Fruit fly (Drosophila melanogaster) whole organism, embryonic: Measurements from ENCODE around the gene CG31776.

Source experiments
- Abd-B ChIP-seq: fragments of 200-800 bp; sonication (Bioruptor generic); optimal IDR thresholded peaks from 2 replicates; lab custom pipeline; 2018; ENCODE audit warnings: missing biosample characterization, mild to moderate bottlenecking, missing genetic modification characterization, moderate library complexity
- Aef1 ChIP-seq: fragments of 200-800 bp; sonication (Bioruptor generic); IDR thresholded peaks from 3 replicates; pipeline ENCODE4 v1.3.6; 2022; ENCODE audit warnings: missing biosample characterization, missing genetic modification characterization
- BtbVII ChIP-seq: fragments of 200-800 bp; sonication (Bioruptor generic); optimal IDR thresholded peaks from 3 replicates; lab custom pipeline; 2017; ENCODE audit warnings: missing biosample characterization, mild to moderate bottlenecking, missing genetic modification characterization
- CG10462 ChIP-seq: fragments of 200-800 bp; sonication (Bioruptor generic); optimal IDR thresholded peaks from 2 replicates; lab custom pipeline; 2016; ENCODE audit warnings: missing biosample characterization, missing genetic modification characterization
- CG12104 ChIP-seq: fragments of 200-800 bp; sonication (Bioruptor generic); optimal IDR thresholded peaks from 3 replicates; lab custom pipeline; 2016; ENCODE audit warnings: missing biosample characterization, missing genetic modification characterization
- CG12236 ChIP-seq: fragments of 200-800 bp; sonication (Bioruptor generic); optimal IDR thresholded peaks from 2 replicates; lab custom pipeline; 2016; ENCODE audit warnings: missing biosample characterization, missing genetic modification characterization
- CG12299 ChIP-seq: fragments of 200-800 bp; sonication (Bioruptor generic); optimal IDR thresholded peaks from 2 replicates; lab custom pipeline; 2018; ENCODE audit warnings: missing biosample characterization, mild to moderate bottlenecking, missing genetic modification characterization
- CG12659 ChIP-seq: fragments of 200-800 bp; sonication (Bioruptor generic); optimal IDR thresholded peaks from 3 replicates; lab custom pipeline; 2017; ENCODE audit warnings: mild to moderate bottlenecking, missing biosample characterization, missing genetic modification reagents, missing genetic modification characterization
- CG13287 ChIP-seq: fragments of 200-800 bp; sonication (Bioruptor generic); IDR thresholded peaks from 2 replicates; pipeline ENCODE4 v1.3.6; 2022; ENCODE audit warnings: missing biosample characterization, missing genetic modification characterization; ENCODE audit not compliant: partially characterized antibody
- CG15479 ChIP-seq: fragments of 200-800 bp; sonication (Bioruptor generic); optimal IDR thresholded peaks from 3 replicates; lab custom pipeline; 2019; ENCODE audit warnings: missing biosample characterization, mild to moderate bottlenecking, missing genetic modification characterization, moderate library complexity
- CG1603 ChIP-seq: fragments of 200-800 bp; sonication (Bioruptor generic); optimal IDR thresholded peaks from 2 replicates; lab custom pipeline; 2019; ENCODE audit warnings: missing biosample characterization, mild to moderate bottlenecking, missing genetic modification characterization, moderate library complexity
- CG17802 ChIP-seq: fragments of 200-800 bp; sonication (Bioruptor generic); optimal IDR thresholded peaks from 2 replicates; lab custom pipeline; 2018; ENCODE audit warnings: missing biosample characterization, mild to moderate bottlenecking, missing genetic modification characterization, moderate library complexity
- CG18599 ChIP-seq: fragments of 200-800 bp; sonication (Bioruptor generic); optimal IDR thresholded peaks from 3 replicates; lab custom pipeline; 2017; ENCODE audit warnings: missing biosample characterization, missing genetic modification characterization, mild to moderate bottlenecking, moderate library complexity, missing genetic modification reagents
- CG2120 ChIP-seq: fragments of 200-800 bp; sonication (Bioruptor generic); optimal IDR thresholded peaks from 3 replicates; lab custom pipeline; 2016; ENCODE audit warnings: missing biosample characterization, missing genetic modification characterization
- CG2129 ChIP-seq: fragments of 200-800 bp; sonication (Bioruptor generic); IDR thresholded peaks from 2 replicates; pipeline ENCODE4 v1.3.6; 2022; ENCODE audit warnings: missing biosample characterization, missing genetic modification characterization; ENCODE audit not compliant: partially characterized antibody
- CG3065 ChIP-seq: fragments of 200-800 bp; sonication (Bioruptor generic); optimal IDR thresholded peaks from 2 replicates; lab custom pipeline; 2016; ENCODE audit warnings: missing biosample characterization, missing genetic modification characterization
- CG31224 ChIP-seq: fragments of 200-800 bp; sonication (Bioruptor generic); IDR thresholded peaks from 2 replicates; pipeline ENCODE4 v1.3.6; 2022; ENCODE audit warnings: missing biosample characterization, missing genetic modification characterization
- CG31441 ChIP-seq: fragments of 200-800 bp; sonication (Bioruptor generic); IDR thresholded peaks from 2 replicates; pipeline ENCODE4 v1.3.6; 2022; ENCODE audit warnings: missing biosample characterization, missing genetic modification characterization
- CG32767 ChIP-seq: fragments of 200-800 bp; sonication (Bioruptor generic); IDR thresholded peaks from 2 replicates; pipeline ENCODE4 v1.3.6; 2022; ENCODE audit warnings: missing biosample characterization, missing genetic modification characterization
- CG3407 ChIP-seq: fragments of 200-800 bp; sonication (Bioruptor generic); optimal IDR thresholded peaks from 2 replicates; lab custom pipeline; 2018; ENCODE audit warnings: missing biosample characterization, mild to moderate bottlenecking, missing genetic modification characterization
- CG34376 ChIP-seq: fragments of 200-800 bp; sonication (Bioruptor generic); optimal IDR thresholded peaks from 2 replicates; lab custom pipeline; 2018; ENCODE audit warnings: missing biosample characterization, mild to moderate bottlenecking, missing genetic modification characterization
- CG4360 ChIP-seq: fragments of 200-800 bp; sonication (Bioruptor generic); IDR thresholded peaks from 2 replicates; pipeline ENCODE4 v1.3.6; 2022; ENCODE audit warnings: missing biosample characterization, missing genetic modification characterization
- CG6254 ChIP-seq: fragments of 200-800 bp; sonication (Bioruptor generic); optimal IDR thresholded peaks from 3 replicates; lab custom pipeline; 2017; ENCODE audit warnings: mild to moderate bottlenecking, missing biosample characterization, missing genetic modification reagents, missing genetic modification characterization
- CG7357 ChIP-seq: fragments of 200-800 bp; sonication (Bioruptor generic); IDR thresholded peaks from 3 replicates; pipeline ENCODE4 v1.3.6; 2022; ENCODE audit warnings: missing biosample characterization, missing genetic modification characterization
- CG7745 ChIP-seq: fragments of 200-800 bp; sonication (Bioruptor generic); optimal IDR thresholded peaks from 2 replicates; lab custom pipeline; 2018; ENCODE audit warnings: missing biosample characterization, mild to moderate bottlenecking, missing genetic modification characterization, moderate library complexity
- CG9437 ChIP-seq: fragments of 200-800 bp; sonication (Bioruptor generic); optimal IDR thresholded peaks from 2 replicates; lab custom pipeline; 2018; ENCODE audit warnings: missing biosample characterization, mild to moderate bottlenecking, missing genetic modification characterization
- Chrac-16 ChIP-seq: fragments of 200-800 bp; sonication (Bioruptor generic); optimal IDR thresholded peaks from 3 replicates; lab custom pipeline; 2016; ENCODE audit warnings: missing biosample characterization, missing genetic modification characterization
- CoRest ChIP-seq: fragments of 200-800 bp; sonication (Bioruptor generic); optimal IDR thresholded peaks from 3 replicates; lab custom pipeline; 2018; ENCODE audit warnings: missing biosample characterization, mild to moderate bottlenecking, missing genetic modification characterization, moderate library complexity
- D19B ChIP-seq: fragments of 200-800 bp; sonication (Bioruptor generic); optimal IDR thresholded peaks from 2 replicates; lab custom pipeline; 2017; ENCODE audit warnings: missing biosample characterization, mild to moderate bottlenecking, missing genetic modification characterization
- HmgZ ChIP-seq: fragments of 200-800 bp; sonication (Bioruptor generic); optimal IDR thresholded peaks from 2 replicates; lab custom pipeline; 2018; ENCODE audit warnings: missing biosample characterization, mild to moderate bottlenecking, missing genetic modification characterization
- Hsf ChIP-seq: fragments of 200-800 bp; sonication (Bioruptor generic); optimal IDR thresholded peaks from 3 replicates; lab custom pipeline; 2016; ENCODE audit warnings: missing biosample characterization, missing genetic modification characterization
- Lim3 ChIP-seq: fragments of 200-800 bp; sonication (Bioruptor generic); IDR thresholded peaks from 2 replicates; pipeline ENCODE4 v1.3.6; 2022; ENCODE audit warnings: missing biosample characterization, missing genetic modification characterization
- Lpt ChIP-seq: fragments of >200 bp; optimal IDR thresholded peaks from 2 replicates; lab custom pipeline; 2018; ENCODE audit warnings: missing biosample characterization, missing genetic modification characterization
- NC2α ChIP-seq: fragments of 200-800 bp; sonication (Bioruptor generic); optimal IDR thresholded peaks from 2 replicates; lab custom pipeline; 2016; ENCODE audit warnings: missing biosample characterization, missing genetic modification characterization
- Nf-YC ChIP-seq: fragments of 200-800 bp; optimal IDR thresholded peaks from 3 replicates; lab custom pipeline; 2019; ENCODE audit warnings: missing biosample characterization, mild to moderate bottlenecking, missing genetic modification characterization, moderate library complexity
- Poxn ChIP-seq: fragments of 200-800 bp; sonication (Bioruptor generic); IDR thresholded peaks from 2 replicates; pipeline ENCODE4 v1.3.6; 2022; ENCODE audit warnings: missing biosample characterization, missing genetic modification characterization
- Sox102F ChIP-seq: fragments of 200-800 bp; sonication (Bioruptor generic); optimal IDR thresholded peaks from 2 replicates; lab custom pipeline; 2018; ENCODE audit warnings: missing biosample characterization, mild to moderate bottlenecking, missing genetic modification characterization, moderate library complexity
- Usf ChIP-seq: fragments of 200-800 bp; sonication (Bioruptor generic); optimal IDR thresholded peaks from 2 replicates; lab custom pipeline; 2017; ENCODE audit warnings: missing genotype, missing biosample characterization, missing genetic modification characterization
- ara ChIP-seq: fragments of 200-800 bp; sonication (Bioruptor generic); IDR thresholded peaks from 2 replicates; pipeline ENCODE4 v1.3.6; 2022; ENCODE audit warnings: missing biosample characterization, missing genetic modification characterization
- caup ChIP-seq: fragments of 200-800 bp; sonication (Bioruptor generic); optimal IDR thresholded peaks from 3 replicates; lab custom pipeline; 2017; ENCODE audit warnings: missing biosample characterization, mild to moderate bottlenecking, missing genetic modification characterization, moderate library complexity; ENCODE audit not compliant: severe bottlenecking
- disco-r ChIP-seq: fragments of 200-800 bp; sonication (Bioruptor generic); optimal IDR thresholded peaks from 2 replicates; lab custom pipeline; 2016; ENCODE audit warnings: missing biosample characterization, missing genetic modification characterization
- eve ChIP-seq, 2 experiments: fragments of >200 bp; optimal IDR thresholded peaks; 2 replicates each; lab custom pipeline; 2017; ENCODE audit warnings: missing biosample characterization in 2 of 2, missing genetic modification characterization in 2 of 2
- gcm2 ChIP-seq: fragments of 200-800 bp; sonication (Bioruptor generic); optimal IDR thresholded peaks from 2 replicates; lab custom pipeline; 2016; ENCODE audit warnings: missing biosample characterization, missing genetic modification characterization
- lmd ChIP-seq: fragments of 200-800 bp; sonication (Bioruptor generic); IDR thresholded peaks from 2 replicates; pipeline ENCODE4 v1.3.6; 2022; ENCODE audit warnings: missing biosample characterization, missing genetic modification characterization
- mld ChIP-seq: fragments of 200-800 bp; sonication (Bioruptor generic); IDR thresholded peaks from 3 replicates; pipeline ENCODE4 v1.3.6; 2022; ENCODE audit warnings: missing biosample characterization, missing genetic modification characterization; ENCODE audit not compliant: partially characterized antibody
- nerfin-2 ChIP-seq: fragments of 200-800 bp; sonication (Bioruptor generic); IDR thresholded peaks from 2 replicates; pipeline ENCODE4 v1.3.6; 2022; ENCODE audit warnings: missing biosample characterization, missing genetic modification characterization; ENCODE audit not compliant: partially characterized antibody
- pfk ChIP-seq: fragments of 200-800 bp; sonication (Bioruptor generic); optimal IDR thresholded peaks from 2 replicates; lab custom pipeline; 2018; ENCODE audit warnings: missing biosample characterization, mild to moderate bottlenecking, missing genetic modification characterization, moderate library complexity
- tgo ChIP-seq: fragments of 200-800 bp; sonication (Bioruptor generic); IDR thresholded peaks from 3 replicates; pipeline ENCODE4 v1.3.6; 2022; ENCODE audit warnings: missing biosample characterization, missing genetic modification characterization
- unc-4 ChIP-seq: fragments of 200-800 bp; sonication (Bioruptor generic); IDR thresholded peaks from 2 replicates; pipeline ENCODE4 v1.3.6; 2022; ENCODE audit warnings: missing biosample characterization, missing genetic modification characterization; ENCODE audit not compliant: partially characterized antibody
- vvl ChIP-seq: fragments of 200-800 bp; sonication (Bioruptor generic); IDR thresholded peaks from 2 replicates; pipeline ENCODE4 v1.3.6; 2022; ENCODE audit warnings: missing biosample characterization, missing genetic modification characterization

The CG31776 gene

DNA sequence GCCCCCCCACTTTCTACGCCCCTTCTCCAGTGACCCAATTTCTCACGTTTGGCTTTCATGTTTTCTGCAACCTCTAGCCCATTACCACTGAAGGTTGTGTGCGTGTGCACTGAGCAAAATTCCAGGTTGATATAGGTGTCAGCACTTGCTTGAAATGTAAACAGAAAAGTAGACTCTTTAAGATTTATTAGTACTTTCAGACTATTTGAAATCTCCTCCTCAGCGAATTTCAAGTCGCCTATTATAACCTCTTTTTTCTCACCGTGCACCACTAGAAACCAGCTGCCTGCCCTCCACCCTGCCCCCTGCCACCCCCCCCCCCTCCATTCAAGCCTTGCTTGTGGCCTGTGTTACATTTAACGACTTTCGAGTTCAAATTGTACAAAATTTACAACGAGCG, 34.9 kb upstream of the CG31776 start (continued):
- TF ChIP-seq CG10462 (GFP tag; lab: Kevin White, UChicago) (no peak), Aef1 (GFP tag; lab: Robert Waterston, UW) (peak; percentile 28; the same call in 1 of the 3 replicates), CG2120 (no peak), CG4360 (GFP tag; lab: Robert Waterston, UW) (0 out of 2 replicates have a peak, but pooled peaks have one; percentile 25), CG2129 (GFP tag; lab: Robert Waterston, UW) (no peak), CG12104 (GFP tag; lab: Kevin White, UChicago) (no peak), eve (GFP tag; optimal IDR thresholded peaks at IDR 0.05; lab: Kevin White, UChicago) (no peak), CG13287 (GFP tag; lab: Robert Waterston, UW) (no peak), tgo (GFP tag; lab: Robert Waterston, UW) (peak; percentile 57), CoRest (tag; lab: Kevin White, UChicago) (peak; percentile 13), CG32767 (GFP tag; lab: Robert Waterston, UW) (0 out of 2 replicates have a peak, but pooled peaks have one; percentile 36), CG6254 (GFP tag; lab: Kevin White, UChicago) (peak; percentile 39), CG3407 (GFP tag; lab: Kevin White, UChicago) (peak; percentile 22), CG7745 (tag; lab: Kevin White, UChicago) (no peak), Chrac-16 (peak; percentile 26), CG17802 (tag; lab: Kevin White, UChicago) (no peak), CG1603 (peak; percentile 62), HmgZ (no peak), CG9437 (GFP tag; lab: Kevin White, UChicago) (no peak), Abd-B (GFP tag; lab: Kevin White, UChicago) (peak; percentile 54), CG18599 (GFP tag; lab: Kevin White, UChicago) (peak; percentile 48), CG31224 (GFP tag; lab: Robert Waterston, UW) (0 out of 2 replicates have a peak, but pooled peaks have one; percentile 24), lmd (peak; percentile 66), CG7357 (GFP tag; lab: Robert Waterston, UW) (peak; percentile 35; the same call in 1 of the 3 replicates), Sox102F (GFP tag; lab: Kevin White, UChicago) (peak; percentile 60), CG12236 (no peak), CG12659 (GFP tag; lab: Kevin White, UChicago) (no peak), pfk (GFP tag; lab: Kevin White, UChicago) (no peak), mld (GFP tag; lab: Robert Waterston, UW) (no peak), gcm2 (GFP tag; lab: Kevin White, UChicago) (no peak), caup (no peak), ara (GFP tag; lab: Robert Waterston, UW) (peak; percentile 58; the same call in 1 of the 2 replicates), BtbVII (GFP tag; lab: Kevin White, UChicago) (no peak), CG12299 (no peak), NC2α (GFP tag; lab: Kevin White, UChicago) (no peak), Poxn (no peak), Lpt (GFP tag; lab: Kevin White, UChicago) (no peak), Usf (no peak), CG34376 (GFP tag; lab: Kevin White, UChicago) (no peak), disco-r (GFP tag; lab: Kevin White, UChicago) (no peak), D19B (GFP tag; lab: Kevin White, UChicago) (no peak), Lim3 (GFP tag; lab: Robert Waterston, UW) (no peak), CG31441 (GFP tag; lab: Robert Waterston, UW) (peak; percentile 56), Nf-YC (tag; lab: Kevin White, UChicago) (no peak), CG15479 (GFP tag; lab: Kevin White, UChicago) (no peak), unc-4 (GFP tag; lab: Robert Waterston, UW) (no peak), nerfin-2 (GFP tag; lab: Robert Waterston, UW) (no peak), vvl (GFP tag; lab: Robert Waterston, UW) (peak; percentile 62), CG3065 (GFP tag; lab: Kevin White, UChicago) (no peak), Hsf (no peak)
